Worm (Caenorhabditis elegans): ENCODE results near the gene srw-26.

DNA sequence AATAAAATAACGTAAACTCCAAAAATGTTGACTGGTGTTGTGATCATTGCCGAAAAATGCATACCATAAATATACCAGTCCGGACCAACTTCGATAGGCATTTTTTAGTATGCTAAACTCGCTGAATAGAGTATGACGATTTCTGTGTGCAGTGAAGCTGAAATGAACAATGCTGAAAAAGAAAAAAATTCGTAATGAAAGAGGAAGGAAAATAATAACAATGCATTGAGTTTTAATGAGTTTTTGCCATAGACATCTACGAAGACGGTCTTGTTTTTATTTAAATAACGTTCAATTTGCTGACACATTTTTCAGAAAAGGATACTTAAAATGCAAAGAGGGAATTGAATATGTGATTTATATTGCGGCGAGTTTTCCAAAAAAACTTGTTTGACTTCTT is 35.3 kb upstream of the srw-26 start, which contains the start of gene sri-1:
- TF ChIP-seq blmp-1 (tag; optimal IDR thresholded peaks at IDR 0.05) (no peak), lin-13 (tag; optimal IDR thresholded peaks at IDR 0.05) (no peak), lsy-2 (tag; optimal IDR thresholded peaks at IDR 0.05) (no peak), hlh-1 (tag; optimal IDR thresholded peaks at IDR 0.05) (no peak), nhr-12 (tag; optimal IDR thresholded peaks at IDR 0.05) (no peak), mep-1 (tag; optimal IDR thresholded peaks at IDR 0.05) (no peak), ceh-83 (GFP tag; optimal IDR thresholded peaks at IDR 0.05) (no peak), unc-62 (GFP tag; optimal IDR thresholded peaks at IDR 0.05) (no peak), nhr-76 (tag; optimal IDR thresholded peaks at IDR 0.05) (no peak), mab-5 (tag; optimal IDR thresholded peaks at IDR 0.05) (no peak), ces-1 (GFP tag; optimal IDR thresholded peaks at IDR 0.05) (no peak), pha-4 (tag; optimal IDR thresholded peaks at IDR 0.05) (no peak), elt-3 (tag; optimal IDR thresholded peaks at IDR 0.05) (no peak)
